Fruit fly (Drosophila melanogaster): ENCODE measurements around the gene hzg.

hzg gene

DNA sequence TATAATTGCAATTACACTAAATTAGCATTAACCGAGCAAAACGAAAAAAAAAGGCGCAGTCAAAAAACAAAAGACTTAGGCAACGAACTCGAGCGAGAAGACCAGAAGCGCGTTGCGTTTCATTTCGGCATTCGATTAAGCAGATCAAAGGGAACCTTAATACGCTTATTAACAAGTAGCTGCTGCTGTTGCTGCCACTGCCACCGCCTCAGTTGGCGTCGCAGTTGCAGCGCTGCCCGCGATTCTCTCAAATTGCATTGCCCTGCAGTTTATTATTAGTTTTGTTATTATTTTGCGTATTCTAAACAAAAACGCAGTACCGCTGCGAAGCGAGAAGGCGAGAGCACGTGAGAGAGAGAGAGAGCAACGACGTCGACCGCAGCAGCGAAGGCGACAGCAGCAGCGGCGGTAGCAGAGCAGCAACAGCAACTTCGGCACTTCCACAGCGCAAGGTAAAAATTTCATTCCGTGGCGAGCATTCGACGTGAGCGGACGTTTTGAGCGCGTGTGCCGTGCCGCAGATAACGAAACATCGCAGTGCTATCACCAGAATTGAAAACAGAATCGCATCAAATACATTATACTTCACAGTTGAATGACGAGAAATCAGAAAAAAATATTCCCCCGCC is 18.6 kb upstream of the hzg start, which contains the start of gene Notum:
Gene Notum (plus strand): TSS at position 461 of the 629 bp plus-strand sequence.
- TF ChIP-seq CG16863 (GFP tag; optimal IDR thresholded peaks at IDR 0.05) (peak; percentile 11), Ada2b (GFP tag; IDR thresholded peaks at IDR 0.05) (no peak), CG10366 (GFP tag; IDR thresholded peaks at IDR 0.05) (no peak), h (optimal IDR thresholded peaks at IDR 0.05) (no peak), Dip2 (GFP tag; IDR thresholded peaks at IDR 0.05) (no peak), ftz-f1 (GFP tag; optimal IDR thresholded peaks at IDR 0.05) (no peak), CG17829 (tag; optimal IDR thresholded peaks at IDR 0.05) (no peak), NFAT (GFP tag; IDR thresholded peaks at IDR 0.05) (no peak), ERR (GFP tag; optimal IDR thresholded peaks at IDR 0.05) (no peak), tna (GFP tag; IDR thresholded peaks at IDR 0.05; ENCODE audit: partially characterized antibody) (no peak), ind (GFP tag; optimal IDR thresholded peaks at IDR 0.05) (no peak), slp2 (GFP tag; optimal IDR thresholded peaks at IDR 0.05) (no peak), ken (GFP tag; IDR thresholded peaks at IDR 0.05) (no peak), CkIIα-i1 (GFP tag; IDR thresholded peaks at IDR 0.05) (no peak), vvl (GFP tag; IDR thresholded peaks at IDR 0.05) (peak; percentile 44), Aef1 (GFP tag; IDR thresholded peaks at IDR 0.05) (no peak), CG10959 (GFP tag; IDR thresholded peaks at IDR 0.05) (no peak), dimm (GFP tag; IDR thresholded peaks at IDR 0.05) (no peak), crol (GFP tag; IDR thresholded peaks at IDR 0.05) (0 out of 2 replicates have a peak, but pooled peaks have one; percentile 20), Ptx1 (GFP tag; IDR thresholded peaks at IDR 0.05) (no peak), gfzf (GFP tag; optimal IDR thresholded peaks at IDR 0.05) (no peak), rib (GFP tag; IDR thresholded peaks at IDR 0.05) (peak; percentile 41; the same call in 1 of the 2 replicates), Xrp1 (GFP tag; IDR thresholded peaks at IDR 0.05) (0 out of 2 replicates have a peak, but pooled peaks have one; percentile 4), Ets65A (GFP tag) (peak; percentile 92), chinmo (GFP tag; IDR thresholded peaks at IDR 0.05; ENCODE audit: partially characterized antibody) (0 out of 4 replicates have a peak, but pooled peaks have one; percentile 70), unc-4 (GFP tag; IDR thresholded peaks at IDR 0.05; ENCODE audit: partially characterized antibody) (no peak), bbx (GFP tag; IDR thresholded peaks at IDR 0.05; ENCODE audit: partially characterized antibody) (peak; percentile 28; the same call in 1 of the 2 replicates), kay (GFP tag; optimal IDR thresholded peaks at IDR 0.05) (no peak), sd (tag; optimal IDR thresholded peaks at IDR 0.05) (peak; percentile 0), caup (GFP tag; optimal IDR thresholded peaks at IDR 0.05; ENCODE audit: severe bottlenecking) (peak; percentile 0), CG31441 (GFP tag; IDR thresholded peaks at IDR 0.05) (no peak), tin (GFP tag; optimal IDR thresholded peaks at IDR 0.05) (no peak), hkb (optimal IDR thresholded peaks at IDR 0.05) (no peak), hkb (GFP tag; IDR thresholded peaks at IDR 0.05) (no peak), Max (GFP tag; optimal IDR thresholded peaks at IDR 0.05) (no peak), prd (optimal IDR thresholded peaks at IDR 0.05) (no peak), prd (GFP tag; IDR thresholded peaks at IDR 0.05) (peak; percentile 9; the same call in 1 of the 3 replicates), CG4404 (GFP tag; IDR thresholded peaks at IDR 0.05) (no peak), Stat92E (GFP tag; optimal IDR thresholded peaks at IDR 0.05) (peak in 1 of 3 experiments; percentile 63), CG7745 (tag; optimal IDR thresholded peaks at IDR 0.05) (no peak), tx (GFP tag; optimal IDR thresholded peaks at IDR 0.05) (no peak), Pdp1 (GFP tag; optimal IDR thresholded peaks at IDR 0.05) (no peak), CG6813 (GFP tag; optimal IDR thresholded peaks at IDR 0.05) (no peak), Med (GFP tag) (peak; percentile 71), psq (GFP tag; optimal IDR thresholded peaks at IDR 0.05) (no peak), CG4424 (GFP tag; optimal IDR thresholded peaks at IDR 0.05) (no peak), CG12155 (GFP tag; optimal IDR thresholded peaks at IDR 0.05) (no peak), stc (GFP tag; IDR thresholded peaks at IDR 0.05) (no peak), CG8388 (GFP tag; optimal IDR thresholded peaks at IDR 0.05) (no peak), CG11696 (GFP tag; IDR thresholded peaks at IDR 0.05) (no peak), Nf-YB (GFP tag; optimal IDR thresholded peaks at IDR 0.05) (no peak), Sry-β (GFP tag; optimal IDR thresholded peaks at IDR 0.05) (no peak)
